Worm (Caenorhabditis elegans) whole organism, mixed stage, embryonic: ENCODE results near the gene spr-2.

ENCODE experiments used
- M03D4.4 ChIP-seq: sonication (generic microtip); optimal IDR thresholded peaks from 2 replicates; lab custom pipeline; 2017; ENCODE audit warnings: mild to moderate bottlenecking, missing genetic modification characterization, missing compliant biosample characterization
- bed-3 ChIP-seq: fragments of 200-800 bp; sonication (Bioruptor generic); optimal IDR thresholded peaks from 3 replicates; lab custom pipeline; 2018; ENCODE audit warnings: mild to moderate bottlenecking, missing genetic modification characterization, moderate library complexity, missing compliant biosample characterization
- blmp-1 ChIP-seq: fragments of 150-350 bp; optimal IDR thresholded peaks from 2 replicates; lab custom pipeline; 2014; ENCODE audit warnings: missing biosample characterization, missing genetic modification characterization
- ceh-39 ChIP-seq: fragments of 150-350 bp; optimal IDR thresholded peaks from 2 replicates; lab custom pipeline; 2014; ENCODE audit warnings: missing biosample characterization, missing genetic modification characterization
- ceh-43 ChIP-seq: fragments of 200-800 bp; sonication (Bioruptor generic); optimal IDR thresholded peaks from 2 replicates; lab custom pipeline; 2018; ENCODE audit warnings: mild to moderate bottlenecking, missing genetic modification characterization, moderate library complexity, missing compliant biosample characterization
- ceh-83 ChIP-seq: fragments of 200-800 bp; sonication (Bioruptor generic); optimal IDR thresholded peaks from 2 replicates; lab custom pipeline; 2018; ENCODE audit warnings: mild to moderate bottlenecking, missing genetic modification characterization, missing compliant biosample characterization
- ces-1 ChIP-seq: fragments of 150-350 bp; optimal IDR thresholded peaks from 2 replicates; lab custom pipeline; 2014; ENCODE audit warnings: missing biosample characterization, missing genetic modification reagents, missing genetic modification characterization
- cnd-1 ChIP-seq: fragments of 200-800 bp; sonication (Bioruptor generic); optimal IDR thresholded peaks from 2 replicates; lab custom pipeline; 2018; ENCODE audit warnings: mild to moderate bottlenecking, missing genetic modification characterization, missing compliant biosample characterization
- drap-1 ChIP-seq: fragments of 200-800 bp; sonication (Bioruptor generic); optimal IDR thresholded peaks from 3 replicates; lab custom pipeline; 2018; ENCODE audit warnings: mild to moderate bottlenecking, missing genetic modification characterization, missing compliant biosample characterization
- elt-1 ChIP-seq: sonication (generic microtip); optimal IDR thresholded peaks from 2 replicates; lab custom pipeline; 2017; ENCODE audit warnings: missing genetic modification characterization, mild to moderate bottlenecking, missing compliant biosample characterization, antibody characterized with exemption, moderate library complexity, borderline replicate concordance; ENCODE audit not compliant: insufficient read depth
- flh-1 ChIP-seq: fragments of 200-800 bp; sonication (Bioruptor generic); optimal IDR thresholded peaks from 2 replicates; lab custom pipeline; 2018; ENCODE audit warnings: mild to moderate bottlenecking, missing genetic modification characterization, moderate library complexity, missing compliant biosample characterization
- ham-2 ChIP-seq: fragments of 200-800 bp; sonication (Bioruptor generic); optimal IDR thresholded peaks from 2 replicates; lab custom pipeline; 2018; ENCODE audit warnings: mild to moderate bottlenecking, missing genetic modification characterization, missing compliant biosample characterization
- lin-13 ChIP-seq: fragments of 150-350 bp; optimal IDR thresholded peaks from 2 replicates; lab custom pipeline; 2014; ENCODE audit warnings: missing biosample characterization, missing genetic modification characterization
- lin-32 ChIP-seq: fragments of 200-800 bp; sonication (Bioruptor generic); optimal IDR thresholded peaks from 2 replicates; lab custom pipeline; 2018; ENCODE audit warnings: mild to moderate bottlenecking, missing genetic modification characterization, missing compliant biosample characterization
- lsy-2 ChIP-seq: fragments of 150-350 bp; optimal IDR thresholded peaks from 2 replicates; lab custom pipeline; 2014; ENCODE audit warnings: missing biosample characterization, missing genetic modification characterization
- mab-5 ChIP-seq: fragments of 150-350 bp; optimal IDR thresholded peaks from 2 replicates; lab custom pipeline; 2014; ENCODE audit warnings: missing biosample characterization, missing genetic modification characterization
- mep-1 ChIP-seq: fragments of 150-350 bp; optimal IDR thresholded peaks from 2 replicates; lab custom pipeline; 2017; ENCODE audit warnings: missing biosample characterization, missing genetic modification reagents, missing genetic modification characterization, inconsistent platforms
- mls-2 ChIP-seq: sonication (generic microtip); optimal IDR thresholded peaks from 2 replicates; lab custom pipeline; 2016; ENCODE audit warnings: mild to moderate bottlenecking, missing genetic modification characterization, moderate library complexity, missing compliant biosample characterization
- nhr-2 ChIP-seq: fragments of 150-350 bp; optimal IDR thresholded peaks from 2 replicates; lab custom pipeline; 2014; ENCODE audit warnings: missing biosample characterization, missing genetic modification characterization
- nhr-28 ChIP-seq: fragments of 150-350 bp; optimal IDR thresholded peaks from 2 replicates; lab custom pipeline; 2014; ENCODE audit warnings: missing biosample characterization, missing genetic modification characterization
- pha-4 ChIP-seq: fragments of 150-350 bp; optimal IDR thresholded peaks from 2 replicates; lab custom pipeline; 2018; ENCODE audit warnings: missing biosample characterization, missing genetic modification reagents, missing genetic modification characterization
- sem-2 ChIP-seq: fragments of 200-800 bp; sonication (Bioruptor generic); optimal IDR thresholded peaks from 2 replicates; lab custom pipeline; 2018; ENCODE audit warnings: mild to moderate bottlenecking, missing genetic modification characterization, missing compliant biosample characterization
- snpc-4 ChIP-seq: fragments of 150-350 bp; optimal IDR thresholded peaks from 2 replicates; lab custom pipeline; 2014; ENCODE audit warnings: missing biosample characterization, missing genetic modification characterization
- sptf-1 ChIP-seq: sonication (generic microtip); optimal IDR thresholded peaks from 2 replicates; lab custom pipeline; 2017; ENCODE audit warnings: mild to moderate bottlenecking, missing genetic modification characterization, moderate library complexity, missing compliant biosample characterization
- tbx-8 ChIP-seq: fragments of 200-800 bp; sonication (Bioruptor generic); optimal IDR thresholded peaks from 2 replicates; lab custom pipeline; 2018; ENCODE audit warnings: mild to moderate bottlenecking, missing genetic modification characterization, moderate library complexity, missing compliant biosample characterization
- unc-120 ChIP-seq: sonication (generic microtip); optimal IDR thresholded peaks from 2 replicates; lab custom pipeline; 2017; ENCODE audit warnings: missing genetic modification characterization, missing compliant biosample characterization; ENCODE audit not compliant: poor library complexity, severe bottlenecking
- unc-39 ChIP-seq: fragments of 150-350 bp; optimal IDR thresholded peaks from 2 replicates; lab custom pipeline; 2014; ENCODE audit warnings: missing biosample characterization, missing genetic modification characterization
- unc-62 ChIP-seq: fragments of 150-350 bp; optimal IDR thresholded peaks from 2 replicates; lab custom pipeline; 2014; ENCODE audit warnings: missing biosample characterization, missing genetic modification reagents, missing genetic modification characterization
- zip-8 ChIP-seq: fragments of 150-350 bp; optimal IDR thresholded peaks from 2 replicates; lab custom pipeline; 2014; ENCODE audit warnings: missing biosample characterization, missing genetic modification characterization
- ztf-11 ChIP-seq: fragments of 150-350 bp; optimal IDR thresholded peaks from 2 replicates; lab custom pipeline; 2014; ENCODE audit warnings: missing biosample characterization, missing genetic modification characterization

spr-2 gene

ce11 chrIV:8914187-8914586, 22.9 kb downstream of the spr-2 start:
- TF ChIP-seq tbx-8 (GFP tag; lab: Kevin White, UChicago) (no peak), zip-8 (tag; lab: Kevin White, UChicago) (peak; percentile 31)

- TF ChIP-seq mab-5, result no peak
- no peak for TF ChIP-seq unc-39
- TF ChIP-seq ceh-43 (GFP tag; lab: Kevin White, UChicago), result no peak
- no peak for TF ChIP-seq snpc-4 (tag; lab: Kevin White, UChicago)
- TF ChIP-seq sptf-1 (tag; lab: Kevin White, UChicago), result no peak
- no peak for TF ChIP-seq pha-4 (tag; lab: Kevin White, UChicago)
- TF ChIP-seq flh-1 (GFP tag; lab: Kevin White, UChicago), result no peak
Measured at ce11 chrIV:8916010-8916409, 24.7 kb downstream of the spr-2 start, which contains the start of gene C27B7.9. TSS of gene C27B7.9 (minus strand) at chrIV:8916110.

ce11 chrIV:8918790-8919189, 27.5 kb downstream of the spr-2 start, which contains the start of gene rap-1:
TSS of gene rap-1 (minus strand) at chrIV:8918890.
- TF ChIP-seq ztf-11 (tag; lab: Kevin White, UChicago) (no peak), nhr-2 (tag; lab: Kevin White, UChicago) (no peak), ces-1 (GFP tag; lab: Kevin White, UChicago) (no peak), sptf-1 (tag; lab: Kevin White, UChicago) (no peak), M03D4.4 (tag; lab: Kevin White, UChicago) (no peak)

ce11 chrIV:8920284-8920806, 29.1 kb downstream of the spr-2 start:
- no peak for TF ChIP-seq M03D4.4 (tag; lab: Kevin White, UChicago)
- no peak for TF ChIP-seq pha-4 (tag; lab: Kevin White, UChicago)
- TF ChIP-seq lin-32, result no peak
- no peak for TF ChIP-seq sem-2 (GFP tag; lab: Kevin White, UChicago)
- no peak for TF ChIP-seq zip-8 (tag; lab: Kevin White, UChicago)
- TF ChIP-seq nhr-2 (tag; lab: Kevin White, UChicago), result no peak
- TF ChIP-seq unc-120, result peak; percentile 40
- TF ChIP-seq lin-13, result no peak
- TF ChIP-seq ceh-83, result no peak
- no peak for TF ChIP-seq bed-3 (GFP tag; lab: Kevin White, UChicago)
- peak; percentile 74 for TF ChIP-seq ces-1 (GFP tag; lab: Kevin White, UChicago)
- TF ChIP-seq mab-5, result no peak
- no peak for TF ChIP-seq ham-2 (GFP tag; lab: Kevin White, UChicago)
- TF ChIP-seq ceh-39 (tag; lab: Kevin White, UChicago), result no peak
- no peak for TF ChIP-seq ztf-11 (tag; lab: Kevin White, UChicago)
- TF ChIP-seq, all 35 proteins: peak for 2

- TF ChIP-seq unc-62 (GFP tag; lab: Kevin White, UChicago) (no peak), ces-1 (GFP tag; lab: Kevin White, UChicago) (peak; percentile 77), cnd-1 (tag; lab: Kevin White, UChicago) (no peak), mls-2 (tag; lab: Kevin White, UChicago) (peak; percentile 22), lsy-2 (tag; lab: Kevin White, UChicago) (no peak), unc-39 (no peak), mab-5 (no peak), drap-1 (GFP tag; lab: Kevin White, UChicago) (no peak), mep-1 (tag; lab: Kevin White, UChicago) (no peak), nhr-28 (no peak), tbx-8 (GFP tag; lab: Kevin White, UChicago) (no peak), lin-13 (no peak), elt-1 (tag; lab: Kevin White, UChicago) (no peak), ztf-11 (tag; lab: Kevin White, UChicago) (no peak)
Measured at ce11 chrIV:8921166-8921565, 29.9 kb downstream of the spr-2 start.

ce11 chrIV:8921956-8922355, 30.7 kb downstream of the spr-2 start, which contains the start of gene D1046.16:
TSS of gene D1046.16 (plus strand) at chrIV:8922150.
- TF ChIP-seq nhr-2 (tag; lab: Kevin White, UChicago), result peak; percentile 97
- no peak for TF ChIP-seq mls-2 (tag; lab: Kevin White, UChicago)
- peak; percentile 67 for TF ChIP-seq ceh-39 (tag; lab: Kevin White, UChicago)
- peak; percentile 25 for TF ChIP-seq ham-2 (GFP tag; lab: Kevin White, UChicago)
- TF ChIP-seq tbx-8 (GFP tag; lab: Kevin White, UChicago), result no peak
- TF ChIP-seq mab-5, result no peak
- no peak for TF ChIP-seq blmp-1
